Fruit fly (Drosophila melanogaster): ENCODE measurements around the gene CG7326.
A peak's percentile ranks its signal among the peaks of the same experiment; 100 is the strongest.

The CG7326 gene

DNA sequence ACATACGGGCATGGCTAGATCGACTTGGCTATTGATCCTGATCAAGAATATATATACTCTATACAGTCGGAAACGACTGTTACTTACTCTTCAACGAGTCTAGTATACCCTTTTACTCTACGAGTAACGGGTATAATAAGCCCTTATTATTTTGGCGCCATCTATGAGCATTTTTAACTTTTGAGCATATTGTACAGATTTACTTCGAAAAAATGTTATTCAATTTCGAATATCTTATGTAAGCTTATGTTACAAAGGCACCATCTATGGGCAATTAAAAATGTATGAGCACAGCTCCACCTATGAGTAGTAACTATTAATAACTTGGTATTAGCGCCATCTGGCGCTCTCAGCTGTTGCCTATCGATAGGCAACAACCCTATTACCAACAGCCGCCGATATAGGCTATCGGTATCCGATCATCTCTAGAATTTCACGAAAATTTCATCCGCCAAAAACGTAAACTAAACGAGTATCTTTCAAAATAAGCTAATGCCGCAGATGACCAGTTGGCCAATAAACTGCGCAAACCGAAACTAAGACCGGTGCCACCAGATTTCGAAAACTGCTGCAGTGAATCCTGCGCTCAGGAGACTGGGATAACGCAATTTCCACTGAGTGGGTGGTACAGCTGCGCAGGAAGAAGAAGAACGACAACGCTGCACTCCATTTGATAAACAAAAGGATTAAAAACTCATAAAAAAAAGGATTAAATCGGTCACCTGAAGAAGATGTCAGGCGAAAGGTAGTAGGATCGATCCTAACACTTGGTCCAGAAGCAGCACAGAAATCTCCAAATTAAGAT lies 20.1 kb downstream of the CG7326 start, which contains the start of gene htk (continued):
- peak; percentile 70 for TF ChIP-seq MTF-1 (GFP tag; optimal IDR thresholded peaks at IDR 0.05; ENCODE audit: borderline replicate concordance)
- TF ChIP-seq CG11504 (tag; optimal IDR thresholded peaks at IDR 0.05) = peak; percentile 61
- TF ChIP-seq CG32532 (GFP tag; IDR thresholded peaks at IDR 0.05) = peak; percentile 87
- peak; percentile 43 for TF ChIP-seq Dad (GFP tag; optimal IDR thresholded peaks at IDR 0.05)
- TF ChIP-seq otp (GFP tag; IDR thresholded peaks at IDR 0.05) = peak; percentile 68; the same call in 2 of the 3 replicates
- TF ChIP-seq CG4820 (GFP tag; optimal IDR thresholded peaks at IDR 0.05) = peak; percentile 62
- peak; percentile 89 for TF ChIP-seq Rfx (GFP tag; IDR thresholded peaks at IDR 0.05)
- peak; percentile 22 for TF ChIP-seq CG16815 (GFP tag; optimal IDR thresholded peaks at IDR 0.05)
- TF ChIP-seq NC2α (GFP tag; optimal IDR thresholded peaks at IDR 0.05) = peak; percentile 64
- peak; percentile 50 for TF ChIP-seq fd102C (GFP tag; optimal IDR thresholded peaks at IDR 0.05)
- no peak for TF ChIP-seq CrebB (tag; optimal IDR thresholded peaks at IDR 0.05)
- peak; percentile 80 for TF ChIP-seq lilli (GFP tag; optimal IDR thresholded peaks at IDR 0.05)
- peak; percentile 76 for TF ChIP-seq az2 (GFP tag; optimal IDR thresholded peaks at IDR 0.05)
- peak; percentile 40 to 71 for TF ChIP-seq Hr51 (GFP tag; optimal IDR thresholded peaks at IDR 0.05)
- no peak for TF ChIP-seq CG15073 (GFP tag; optimal IDR thresholded peaks at IDR 0.05)
- TF ChIP-seq aop (GFP tag; IDR thresholded peaks at IDR 0.05) = no peak
- no peak for TF ChIP-seq Lpt (GFP tag; optimal IDR thresholded peaks at IDR 0.05)
- peak; percentile 90 for TF ChIP-seq ato (GFP tag; IDR thresholded peaks at IDR 0.05; ENCODE audit: partially characterized antibody)
- TF ChIP-seq Hr78 (GFP tag; optimal IDR thresholded peaks at IDR 0.05) = no peak
- TF ChIP-seq ewg (GFP tag; optimal IDR thresholded peaks at IDR 0.05) = peak; percentile 40
- TF ChIP-seq CG2889 (GFP tag; IDR thresholded peaks at IDR 0.05) = no peak
- no peak for TF ChIP-seq wdn (GFP tag; IDR thresholded peaks at IDR 0.05)
- peak; percentile 40; the same call in 1 of the 2 replicates for TF ChIP-seq al (GFP tag; IDR thresholded peaks at IDR 0.05)
- peak; percentile 28 for TF ChIP-seq Blimp-1 (GFP tag; optimal IDR thresholded peaks at IDR 0.05)
- TF ChIP-seq emc (GFP tag; optimal IDR thresholded peaks at IDR 0.05) = peak; percentile 52
- TF ChIP-seq pan (optimal IDR thresholded peaks at IDR 0.05) = no peak
- no peak for TF ChIP-seq pan (GFP tag; optimal IDR thresholded peaks at IDR 0.05 in 1 of 2, IDR thresholded peaks at IDR 0.05 in 1 of 2)
- TF ChIP-seq CG2875 (GFP tag; optimal IDR thresholded peaks at IDR 0.05) = peak; percentile 49
- TF ChIP-seq CG1233 (GFP tag; optimal IDR thresholded peaks at IDR 0.05) = peak; percentile 24
- TF ChIP-seq chn (GFP tag; optimal IDR thresholded peaks at IDR 0.05) = peak; percentile 82
- peak; percentile 44 for TF ChIP-seq PHDP (tag; optimal IDR thresholded peaks at IDR 0.05)
- TF ChIP-seq zfh2 (GFP tag; optimal IDR thresholded peaks at IDR 0.05) = peak; percentile 48
- TF ChIP-seq CG12942 (GFP tag; optimal IDR thresholded peaks at IDR 0.05) = peak; percentile 53
- peak; percentile 71 for TF ChIP-seq CG2120 (GFP tag; optimal IDR thresholded peaks at IDR 0.05)
- peak; percentile 77 for TF ChIP-seq bab2 (GFP tag; optimal IDR thresholded peaks at IDR 0.05)
- peak; percentile 98 for TF ChIP-seq Dref (GFP tag; IDR thresholded peaks at IDR 0.05)
- TF ChIP-seq Sin3A (optimal IDR thresholded peaks at IDR 0.05) = peak; percentile 44
- peak; percentile 3 for TF ChIP-seq CG18011 (GFP tag; optimal IDR thresholded peaks at IDR 0.05)
- TF ChIP-seq CG43689 (GFP tag; IDR thresholded peaks at IDR 0.05) = no peak
- TF ChIP-seq CG7271 (tag; optimal IDR thresholded peaks at IDR 0.05) = peak; percentile 39
- no peak for TF ChIP-seq Ravus (GFP tag; IDR thresholded peaks at IDR 0.05)
- 0 out of 2 replicates have a peak, but pooled peaks have one; percentile 29 for TF ChIP-seq Drgx (GFP tag; IDR thresholded peaks at IDR 0.05)
- peak; percentile 18 for TF ChIP-seq CG4854 (GFP tag; optimal IDR thresholded peaks at IDR 0.05)
- peak; percentile 45 for TF ChIP-seq bcd (GFP tag; optimal IDR thresholded peaks at IDR 0.05)
- no peak for TF ChIP-seq bigmax (GFP tag; optimal IDR thresholded peaks at IDR 0.05)
- TF ChIP-seq CG12219 (GFP tag; optimal IDR thresholded peaks at IDR 0.05) = no peak
- peak; percentile 36 for TF ChIP-seq twi (tag; optimal IDR thresholded peaks at IDR 0.05)
- TF ChIP-seq CG11247 (GFP tag; IDR thresholded peaks at IDR 0.05) = peak; percentile 77
- TF ChIP-seq CG8281 (tag; optimal IDR thresholded peaks at IDR 0.05) = no peak
